Worm (Caenorhabditis elegans): ENCODE results near the gene C02B8.6.
A peak's percentile ranks its signal among the peaks of the same experiment; 100 is the strongest.

DNA sequence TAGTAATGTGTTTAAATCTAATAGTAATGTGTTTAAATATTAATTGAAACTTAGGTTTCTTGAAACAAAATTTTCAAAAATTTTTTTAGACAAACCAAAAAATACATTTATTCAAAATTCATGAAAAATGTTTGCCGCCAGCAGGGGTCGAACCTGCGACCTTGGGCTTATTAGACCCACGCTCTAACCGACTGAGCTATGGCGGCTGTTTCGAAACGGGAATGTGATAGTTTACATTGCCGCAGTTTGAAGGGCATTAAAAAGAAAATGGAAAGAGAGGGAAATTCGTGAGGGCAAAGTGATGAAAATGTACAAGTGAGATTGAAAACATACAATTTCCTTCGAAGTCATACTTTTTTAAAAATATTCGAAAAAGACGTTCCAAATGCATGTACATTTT lies 20.4 kb upstream of the C02B8.6 start:
- no peak for TF ChIP-seq lin-13 (GFP tag; optimal IDR thresholded peaks at IDR 0.05)
- no peak for TF ChIP-seq dpl-1 (GFP tag; optimal IDR thresholded peaks at IDR 0.05)
- peak in 1 of 2 experiments; percentile 50 for TF ChIP-seq mdl-1 (tag; optimal IDR thresholded peaks at IDR 0.05)
- no peak for TF ChIP-seq tbx-2 (tag; optimal IDR thresholded peaks at IDR 0.05)
- no peak for TF ChIP-seq ceh-90 (tag; optimal IDR thresholded peaks at IDR 0.05)
